Worm (Caenorhabditis elegans) whole organism, L4 larva: ENCODE results near the gene T16A9.5.

Source experiments
- dve-1 ChIP-seq: sonication (generic microtip); optimal IDR thresholded peaks from 2 replicates; lab custom pipeline; 2017; ENCODE audit warnings: antibody characterized with exemption, mild to moderate bottlenecking, missing genetic modification characterization, missing compliant biosample characterization; ENCODE audit not compliant: insufficient read depth
- lin-15B ChIP-seq: fragments of 150-350 bp; sonication (generic microtip); optimal IDR thresholded peaks from 3 replicates; lab custom pipeline; 2014; ENCODE audit warnings: missing biosample characterization, missing genetic modification characterization
- nhr-11 ChIP-seq: fragments of 150-350 bp; optimal IDR thresholded peaks from 2 replicates; lab custom pipeline; 2014; ENCODE audit warnings: missing biosample characterization, missing genetic modification characterization
- pha-4 ChIP-seq, 2 experiments: fragments of 150-350 bp in 1 of 2; fragments of 200-800 bp in 1 of 2; sonication (Bioruptor generic) in 1 of 2; IDR thresholded peaks in 1 of 2; optimal IDR thresholded peaks in 1 of 2; 2 replicates each; pipeline versions ENCODE4 v1.3.6 to Lab custom; 2014 to 2022; ENCODE audit warnings: missing genetic modification characterization in 2 of 2, missing genetic modification reagents in 2 of 2, missing biosample characterization in 1 of 2, missing compliant biosample characterization in 1 of 2
- sdz-12 ChIP-seq: fragments of 200-800 bp; sonication (Bioruptor generic); optimal IDR thresholded peaks from 2 replicates; lab custom pipeline; 2018; ENCODE audit warnings: mild to moderate bottlenecking, missing genetic modification characterization, missing compliant biosample characterization
- tag-97 ChIP-seq: fragments of 200-800 bp; sonication (Bioruptor generic); IDR thresholded peaks from 2 replicates; pipeline ENCODE4 v1.3.6; 2022; ENCODE audit warnings: missing genetic modification characterization, missing compliant biosample characterization

DNA sequence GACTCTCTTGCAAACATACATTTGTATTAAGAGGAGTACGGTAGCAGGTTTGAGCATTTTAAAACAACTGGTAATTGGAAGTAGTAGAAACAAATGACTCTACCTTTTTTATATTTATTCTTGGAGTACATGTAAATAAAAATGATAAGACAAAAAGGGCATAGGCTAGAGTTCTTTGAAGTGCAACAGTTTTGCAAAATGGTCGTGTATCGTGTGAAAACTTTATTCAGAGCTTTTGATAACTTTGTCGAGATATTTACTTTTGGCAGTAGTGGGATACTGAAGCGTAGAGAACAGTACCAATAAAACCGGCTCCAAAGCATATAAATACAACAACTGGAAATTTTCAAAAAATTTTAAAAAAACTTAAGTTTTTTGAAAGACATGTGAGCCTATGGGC lies 48.4 kb downstream of the T16A9.5 start, which contains the start of gene cest-1.1:
- no peak for TF ChIP-seq dve-1
- TF ChIP-seq pha-4 (GFP tag; IDR thresholded peaks at IDR 0.05; lab: Robert Waterston, UW) = no peak
- TF ChIP-seq pha-4 (tag; optimal IDR thresholded peaks at IDR 0.05; lab: Kevin White, UChicago) = no peak
- no peak for TF ChIP-seq sdz-12 (GFP tag; lab: Kevin White, UChicago)
- TF ChIP-seq tag-97 = no peak
- TF ChIP-seq nhr-11 (tag; lab: Kevin White, UChicago) = no peak
- TF ChIP-seq lin-15B (tag; lab: Kevin White, UChicago) = no peak
